Worm (Caenorhabditis elegans): ENCODE results near the gene obr-3.

- TF ChIP-seq nhr-237 (tag; optimal IDR thresholded peaks at IDR 0.05) (no peak), nhr-6 (tag; optimal IDR thresholded peaks at IDR 0.05) (no peak), elt-1 (tag; optimal IDR thresholded peaks at IDR 0.05) (no peak), elt-3 (tag; optimal IDR thresholded peaks at IDR 0.05) (no peak), ztf-4 (tag; optimal IDR thresholded peaks at IDR 0.05) (no peak), lin-13 (GFP tag; optimal IDR thresholded peaks at IDR 0.05) (no peak), nhr-11 (tag; optimal IDR thresholded peaks at IDR 0.05) (no peak), ama-1 (optimal IDR thresholded peaks at IDR 0.05) (no peak), ztf-11 (tag; optimal IDR thresholded peaks at IDR 0.05) (no peak), blmp-1 (tag; optimal IDR thresholded peaks at IDR 0.05; ENCODE audit: insufficient read depth) (no peak), nhr-12 (tag; optimal IDR thresholded peaks at IDR 0.05) (no peak), lin-39 (tag; optimal IDR thresholded peaks at IDR 0.05) (no peak), unc-55 (GFP tag; optimal IDR thresholded peaks at IDR 0.05) (no peak)
These were observed 40.7 kb upstream of the obr-3 start for ce11 chrX:13850359-13850758.
